Fruit fly (Drosophila melanogaster): ENCODE measurements around the gene Alp12.

Alp12 gene

dm6 chr2L:19423467-19424122 lies at the start of gene Alp12, which contains the start of gene CG13085 (continued):
- TF ChIP-seq CG6272 (GFP tag; IDR thresholded peaks at IDR 0.05) (peak; percentile 93), CG11085 (GFP tag; IDR thresholded peaks at IDR 0.05) (peak; percentile 87), hth (optimal IDR thresholded peaks at IDR 0.05) (no peak), CG16813 (GFP tag; IDR thresholded peaks at IDR 0.05; ENCODE audit: partially characterized antibody) (no peak), fd102C (GFP tag; optimal IDR thresholded peaks at IDR 0.05) (peak; percentile 23), CG4617 (GFP tag; optimal IDR thresholded peaks at IDR 0.05; ENCODE audit: borderline replicate concordance) (peak; percentile 85), CG4404 (GFP tag; IDR thresholded peaks at IDR 0.05) (peak; percentile 88), CG8388 (GFP tag; optimal IDR thresholded peaks at IDR 0.05) (peak; percentile 97), HLHmδ (GFP tag; optimal IDR thresholded peaks at IDR 0.05) (peak; percentile 66), Antp (GFP tag; optimal IDR thresholded peaks at IDR 0.05) (peak; percentile 90), CG14710 (tag; optimal IDR thresholded peaks at IDR 0.05) (peak; percentile 97), dimm (GFP tag; IDR thresholded peaks at IDR 0.05) (peak; percentile 87), CG3726 (GFP tag; IDR thresholded peaks at IDR 0.05) (peak; percentile 92), CG13296 (GFP tag; optimal IDR thresholded peaks at IDR 0.05) (peak; percentile 99), Camta (GFP tag; optimal IDR thresholded peaks at IDR 0.05) (peak; percentile 96), Spps (tag; optimal IDR thresholded peaks at IDR 0.05) (peak; percentile 93), E2f1 (GFP tag; IDR thresholded peaks at IDR 0.05) (peak; percentile 96), Rfx (GFP tag; IDR thresholded peaks at IDR 0.05) (peak; percentile 95), Fer1 (GFP tag; optimal IDR thresholded peaks at IDR 0.05) (peak; percentile 99), Mes4 (GFP tag; optimal IDR thresholded peaks at IDR 0.05) (peak; percentile 88), jigr1 (GFP tag; IDR thresholded peaks at IDR 0.05) (peak; percentile 96), CG11723 (GFP tag; optimal IDR thresholded peaks at IDR 0.05) (peak; percentile 96), CG8290 (GFP tag; optimal IDR thresholded peaks at IDR 0.05) (peak; percentile 95), CG8290 (tag; optimal IDR thresholded peaks at IDR 0.05) (peak; percentile 86 to 88), CG4820 (GFP tag; optimal IDR thresholded peaks at IDR 0.05) (peak; percentile 95), CG15073 (GFP tag; optimal IDR thresholded peaks at IDR 0.05) (peak; percentile 79), CG15479 (GFP tag; optimal IDR thresholded peaks at IDR 0.05) (no peak), CG10654 (GFP tag; optimal IDR thresholded peaks at IDR 0.05) (peak; percentile 93), CG10565 (GFP tag; optimal IDR thresholded peaks at IDR 0.05) (peak; percentile 75), CG12299 (tag; optimal IDR thresholded peaks at IDR 0.05) (peak; percentile 98), vvl (GFP tag; IDR thresholded peaks at IDR 0.05) (peak; percentile 97), Bteb2 (GFP tag; optimal IDR thresholded peaks at IDR 0.05) (peak; percentile 96), Ets65A (GFP tag) (peak; percentile 98), Max (GFP tag; optimal IDR thresholded peaks at IDR 0.05) (peak; percentile 97), CG2202 (tag; optimal IDR thresholded peaks at IDR 0.05) (peak; percentile 93), stwl (tag; optimal IDR thresholded peaks at IDR 0.05) (peak; percentile 31), dmrt99B (tag; optimal IDR thresholded peaks at IDR 0.05) (peak; percentile 99), CG2678 (tag; optimal IDR thresholded peaks at IDR 0.05) (peak; percentile 99), CG14441 (GFP tag; IDR thresholded peaks at IDR 0.05) (peak; percentile 96), sens (GFP tag) (peak; percentile 99), CG4424 (GFP tag; optimal IDR thresholded peaks at IDR 0.05) (peak; percentile 98), Tbp (GFP tag; optimal IDR thresholded peaks at IDR 0.05) (no peak), ci (GFP tag; IDR thresholded peaks at IDR 0.05) (peak; percentile 93), NC2β (GFP tag; optimal IDR thresholded peaks at IDR 0.05) (peak; percentile 91), CrebB (tag; optimal IDR thresholded peaks at IDR 0.05) (peak; percentile 96), CG11247 (GFP tag; IDR thresholded peaks at IDR 0.05) (peak; percentile 92), p53 (GFP tag; optimal IDR thresholded peaks at IDR 0.05) (peak; percentile 86), Eip74EF (GFP tag; optimal IDR thresholded peaks at IDR 0.05) (peak in 1 of 2 experiments; percentile 98), ranshi (GFP tag; IDR thresholded peaks at IDR 0.05) (peak; percentile 89), zfh2 (GFP tag; optimal IDR thresholded peaks at IDR 0.05) (peak; percentile 90), Hr51 (GFP tag; optimal IDR thresholded peaks at IDR 0.05) (peak; percentile 94 to 99)

Data from whole organism, embryonic.